Worm (Caenorhabditis elegans): ENCODE data around the gene F43B10.1.

Gene F43B10.1

DNA sequence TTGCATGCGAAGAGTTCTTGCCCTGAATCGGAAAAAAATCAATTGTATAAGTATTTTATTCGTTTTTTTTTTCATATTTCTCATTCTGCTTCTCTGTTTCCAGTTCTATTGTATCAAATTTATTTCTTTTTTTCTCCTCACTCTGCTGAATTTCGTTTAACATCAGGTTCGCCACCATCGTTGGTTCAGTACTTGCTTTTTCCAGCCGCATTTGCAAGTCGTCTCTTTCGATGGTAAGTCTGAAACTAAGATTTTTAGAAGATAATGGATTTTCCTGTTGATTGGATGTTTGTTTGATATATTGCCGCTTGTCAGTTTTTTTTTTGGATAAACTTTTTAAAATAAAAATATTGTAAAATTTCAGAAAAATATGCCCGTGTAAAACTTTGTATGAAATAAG is 55.5 kb downstream of the F43B10.1 start:
- TF ChIP-seq aly-1 (tag; optimal IDR thresholded peaks at IDR 0.05), result no peak
- no peak for TF ChIP-seq tra-4 (tag; optimal IDR thresholded peaks at IDR 0.05)
- TF ChIP-seq ama-1 (optimal IDR thresholded peaks at IDR 0.05), result no peak
- TF ChIP-seq F13C5.2 (tag; optimal IDR thresholded peaks at IDR 0.05), result no peak
- TF ChIP-seq ceh-13 (GFP tag; optimal IDR thresholded peaks at IDR 0.05), result no peak
- TF ChIP-seq flt-1 (GFP tag; IDR thresholded peaks at IDR 0.05), result no peak
- TF ChIP-seq hmg-4 (GFP tag; optimal IDR thresholded peaks at IDR 0.05), result no peak
- TF ChIP-seq tbx-11 (GFP tag; IDR thresholded peaks at IDR 0.05), result no peak
- no peak for TF ChIP-seq B0310.2 (tag; optimal IDR thresholded peaks at IDR 0.05)
- TF ChIP-seq scrt-1 (GFP tag; IDR thresholded peaks at IDR 0.05), result no peak
- TF ChIP-seq ceh-36 (tag; optimal IDR thresholded peaks at IDR 0.05), result no peak
- TF ChIP-seq ets-7 (tag; optimal IDR thresholded peaks at IDR 0.05), result no peak
- TF ChIP-seq tbx-37 (GFP tag; conservative IDR thresholded peaks at IDR 0.05), result no peak

DNA sequence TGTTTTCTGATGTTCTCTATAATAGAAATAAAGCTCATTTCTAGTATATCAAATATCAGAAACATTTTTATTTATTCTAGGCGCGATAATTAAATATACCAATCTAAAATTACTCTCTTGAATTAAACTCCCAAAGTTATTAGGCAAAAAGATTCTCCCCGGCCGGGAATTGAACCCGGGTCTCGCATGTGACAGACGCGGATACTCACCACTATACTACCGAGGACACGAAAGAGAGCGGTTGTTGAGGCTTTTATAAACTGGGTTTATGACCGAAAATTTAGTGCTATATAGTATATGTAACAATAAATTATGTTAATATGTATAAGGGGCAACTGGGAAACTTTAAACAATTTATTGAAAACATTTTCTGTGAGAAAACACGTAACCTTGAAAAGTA is 58.1 kb downstream of the F43B10.1 start:
- TF ChIP-seq ceh-36 (tag; optimal IDR thresholded peaks at IDR 0.05), result peak; percentile 78
- TF ChIP-seq ets-7 (tag; optimal IDR thresholded peaks at IDR 0.05), result no peak
- peak; percentile 70; the same call in 1 of the 2 replicates for TF ChIP-seq scrt-1 (GFP tag; IDR thresholded peaks at IDR 0.05)
- TF ChIP-seq flt-1 (GFP tag; IDR thresholded peaks at IDR 0.05), result peak; percentile 74
- TF ChIP-seq hmg-4 (GFP tag; optimal IDR thresholded peaks at IDR 0.05), result peak; percentile 65
- TF ChIP-seq B0310.2 (tag; optimal IDR thresholded peaks at IDR 0.05), result peak; percentile 77
- TF ChIP-seq hnd-1 (tag; optimal IDR thresholded peaks at IDR 0.05), result peak; percentile 48
- peak; percentile 45 for TF ChIP-seq ceh-13 (GFP tag; optimal IDR thresholded peaks at IDR 0.05)
- TF ChIP-seq tbx-37 (GFP tag; conservative IDR thresholded peaks at IDR 0.05), result peak; percentile 83
- no peak for TF ChIP-seq ama-1 (optimal IDR thresholded peaks at IDR 0.05)
- peak; percentile 83 for TF ChIP-seq pes-1 (GFP tag; IDR thresholded peaks at IDR 0.05)
- peak; percentile 6 for TF ChIP-seq hmbx-1 (tag; optimal IDR thresholded peaks at IDR 0.05)
- TF ChIP-seq aly-1 (tag; optimal IDR thresholded peaks at IDR 0.05), result no peak
- TF ChIP-seq sea-1 (GFP tag; conservative IDR thresholded peaks at IDR 0.05), result peak; percentile 62; the same call in 1 of the 2 replicates
- TF ChIP-seq tbx-11 (GFP tag; IDR thresholded peaks at IDR 0.05), result peak; percentile 77
- peak; percentile 86 for TF ChIP-seq F13C5.2 (tag; optimal IDR thresholded peaks at IDR 0.05)
- TF ChIP-seq tra-4 (tag; optimal IDR thresholded peaks at IDR 0.05), result no peak

DNA sequence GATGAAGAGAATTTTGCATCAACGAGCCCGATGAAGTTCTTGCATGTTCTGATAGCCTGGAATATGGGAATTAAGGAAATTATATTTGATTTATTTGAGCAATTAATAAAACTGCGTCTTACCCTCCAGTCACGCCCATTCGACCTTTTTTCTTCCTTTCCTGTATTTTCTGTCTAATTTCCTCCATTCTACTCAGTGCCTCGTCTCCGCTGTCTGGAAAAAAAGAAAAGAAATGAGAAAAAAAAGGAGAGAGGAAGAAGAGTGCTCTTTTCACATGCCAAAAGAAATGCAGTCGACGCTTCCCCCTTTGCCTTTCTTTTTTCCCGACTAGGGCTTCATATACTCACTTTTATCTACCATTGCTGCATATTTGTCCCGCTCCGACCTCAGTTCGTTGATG is 58.5 kb downstream of the F43B10.1 start:
- TF ChIP-seq ceh-36 (tag; optimal IDR thresholded peaks at IDR 0.05), result no peak
- no peak for TF ChIP-seq tra-4 (tag; optimal IDR thresholded peaks at IDR 0.05)
- TF ChIP-seq tbx-37 (GFP tag; conservative IDR thresholded peaks at IDR 0.05), result no peak
- TF ChIP-seq flt-1 (GFP tag; IDR thresholded peaks at IDR 0.05), result no peak
- TF ChIP-seq ama-1 (optimal IDR thresholded peaks at IDR 0.05), result no peak
- TF ChIP-seq tbx-11 (GFP tag; IDR thresholded peaks at IDR 0.05), result no peak
- no peak for TF ChIP-seq ets-7 (tag; optimal IDR thresholded peaks at IDR 0.05)

DNA sequence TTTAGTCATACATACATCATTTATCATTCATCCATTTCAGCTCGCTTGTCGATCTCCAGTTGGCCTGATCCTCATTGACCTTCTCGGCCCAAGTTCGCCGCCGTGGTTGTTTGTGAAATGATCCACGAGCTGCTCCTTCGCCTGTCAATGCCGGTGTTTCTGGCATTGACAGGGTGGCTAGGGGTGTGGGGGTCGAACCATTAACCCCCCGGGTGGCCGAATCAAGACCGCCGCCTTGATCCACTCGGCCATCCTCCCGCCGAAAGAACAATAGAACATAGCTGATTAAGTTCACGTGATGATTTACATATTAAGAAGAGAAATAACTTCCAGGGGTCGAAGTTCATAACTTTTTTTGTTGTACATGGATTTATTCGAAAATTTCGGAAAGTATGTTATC is 60.2 kb downstream of the F43B10.1 start, which contains the start of gene F59C12.4:
TSS of gene F59C12.4 (minus strand) at position 166 of the 400 bp plus-strand sequence.
- TF ChIP-seq ceh-36 (tag; optimal IDR thresholded peaks at IDR 0.05) (peak; percentile 62), ama-1 (optimal IDR thresholded peaks at IDR 0.05) (no peak), tbx-37 (GFP tag; conservative IDR thresholded peaks at IDR 0.05) (no peak), F13C5.2 (tag; optimal IDR thresholded peaks at IDR 0.05) (peak; percentile 75), ceh-13 (GFP tag; optimal IDR thresholded peaks at IDR 0.05) (peak; percentile 43), pes-1 (GFP tag; IDR thresholded peaks at IDR 0.05) (peak; percentile 83), hmg-4 (GFP tag; optimal IDR thresholded peaks at IDR 0.05) (peak; percentile 89), hnd-1 (tag; optimal IDR thresholded peaks at IDR 0.05) (peak; percentile 45), tra-4 (tag; optimal IDR thresholded peaks at IDR 0.05) (peak; percentile 9), scrt-1 (GFP tag; IDR thresholded peaks at IDR 0.05) (peak; percentile 77), tbx-11 (GFP tag; IDR thresholded peaks at IDR 0.05) (peak; percentile 70; the same call in 1 of the 2 replicates), sea-1 (GFP tag; conservative IDR thresholded peaks at IDR 0.05) (peak; percentile 47; the same call in 1 of the 2 replicates), B0310.2 (tag; optimal IDR thresholded peaks at IDR 0.05) (no peak), flt-1 (GFP tag; IDR thresholded peaks at IDR 0.05) (peak; percentile 53), hmbx-1 (tag; optimal IDR thresholded peaks at IDR 0.05) (peak; percentile 15), aly-1 (tag; optimal IDR thresholded peaks at IDR 0.05) (peak; percentile 74)

DNA sequence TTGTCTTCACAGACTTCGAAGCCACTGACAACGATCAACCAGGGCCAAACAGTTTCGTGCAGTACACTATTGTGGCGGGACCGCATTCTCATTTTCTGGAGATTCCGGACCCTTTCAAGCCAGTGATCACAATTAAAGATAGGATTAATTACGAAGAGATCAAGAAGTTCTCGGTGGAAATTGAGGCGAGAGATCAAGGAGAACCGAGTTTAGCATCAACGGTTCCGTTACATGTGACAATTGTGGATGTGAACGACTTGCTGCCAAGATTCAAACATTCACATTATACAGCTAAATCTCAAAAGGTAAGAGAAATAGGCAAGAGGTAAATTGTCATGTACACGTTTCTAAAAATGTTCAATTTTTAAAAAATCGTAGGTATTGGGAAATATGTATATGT is 64.8 kb downstream of the F43B10.1 start:
- TF ChIP-seq pes-1 (GFP tag; IDR thresholded peaks at IDR 0.05) (no peak), flt-1 (GFP tag; IDR thresholded peaks at IDR 0.05) (no peak), ceh-36 (tag; optimal IDR thresholded peaks at IDR 0.05) (no peak), scrt-1 (GFP tag; IDR thresholded peaks at IDR 0.05) (no peak), hmg-4 (GFP tag; optimal IDR thresholded peaks at IDR 0.05) (no peak)

DNA sequence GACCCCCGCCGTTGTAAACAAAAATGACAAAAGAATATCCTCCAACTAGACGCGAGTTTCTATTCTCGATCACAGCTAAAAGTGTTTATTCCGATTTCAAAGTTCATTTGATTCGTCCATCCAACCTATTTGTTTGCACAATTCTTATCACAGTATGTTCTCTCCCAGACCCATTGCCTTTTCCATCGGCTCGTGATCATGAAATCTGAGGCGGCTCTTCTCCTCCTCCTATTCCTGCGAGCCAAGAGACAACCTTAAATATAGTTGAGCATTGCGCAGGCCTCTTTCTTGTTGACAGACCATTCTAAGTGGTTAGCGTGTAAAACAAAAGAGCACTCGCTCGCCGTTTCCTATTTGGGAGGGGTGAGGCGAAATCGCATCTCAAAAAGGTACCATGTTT is 65.7 kb downstream of the F43B10.1 start:
- TF ChIP-seq tra-4 (tag; optimal IDR thresholded peaks at IDR 0.05) (no peak), hmg-4 (GFP tag; optimal IDR thresholded peaks at IDR 0.05) (no peak), hnd-1 (tag; optimal IDR thresholded peaks at IDR 0.05) (no peak), aly-1 (tag; optimal IDR thresholded peaks at IDR 0.05) (no peak), scrt-1 (GFP tag; IDR thresholded peaks at IDR 0.05) (no peak), ceh-36 (tag; optimal IDR thresholded peaks at IDR 0.05) (no peak)

DNA sequence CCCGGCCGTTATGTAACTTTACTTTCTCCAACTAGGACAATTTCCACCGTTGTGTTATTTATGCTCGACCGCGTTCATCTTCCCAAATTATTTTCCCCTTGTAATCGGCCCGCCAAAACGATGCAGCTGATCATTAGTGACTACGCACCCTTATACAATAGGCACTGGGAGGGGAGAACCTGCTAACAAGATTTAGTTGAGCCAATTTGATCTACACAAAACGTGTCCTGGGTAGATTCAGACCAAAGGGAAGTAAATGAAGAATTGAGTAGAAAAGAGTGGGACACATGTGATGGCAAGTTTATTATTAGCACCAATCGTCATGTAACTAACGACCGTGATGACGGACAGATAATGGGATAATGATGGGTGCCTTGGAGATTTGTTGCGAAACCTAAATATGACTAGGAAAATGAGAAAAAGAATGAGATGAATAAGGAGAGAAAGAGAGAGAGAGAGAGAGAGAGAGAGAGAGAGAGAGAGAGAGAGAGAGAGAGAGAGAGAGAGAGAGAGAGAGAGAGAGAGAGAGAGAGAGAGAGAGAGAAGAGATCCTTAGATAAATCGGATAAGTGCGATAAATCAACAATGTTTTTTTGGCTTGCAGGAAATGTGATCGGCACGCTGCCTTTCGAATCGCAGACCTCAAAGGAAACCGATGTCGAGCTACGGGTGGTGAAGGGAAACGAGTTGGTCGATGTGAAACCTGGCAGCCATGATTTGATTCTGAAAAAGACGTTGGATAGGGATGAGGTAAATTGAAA is 66.9 kb downstream of the F43B10.1 start:
- TF ChIP-seq flt-1 (GFP tag; IDR thresholded peaks at IDR 0.05) (no peak), hmbx-1 (tag; optimal IDR thresholded peaks at IDR 0.05) (no peak), scrt-1 (GFP tag; IDR thresholded peaks at IDR 0.05) (no peak), pes-1 (GFP tag; IDR thresholded peaks at IDR 0.05) (no peak), tbx-11 (GFP tag; IDR thresholded peaks at IDR 0.05) (no peak), tra-4 (tag; optimal IDR thresholded peaks at IDR 0.05) (no peak), hmg-4 (GFP tag; optimal IDR thresholded peaks at IDR 0.05) (no peak), ets-7 (tag; optimal IDR thresholded peaks at IDR 0.05) (no peak), ceh-13 (GFP tag; optimal IDR thresholded peaks at IDR 0.05) (no peak), F13C5.2 (tag; optimal IDR thresholded peaks at IDR 0.05) (no peak), aly-1 (tag; optimal IDR thresholded peaks at IDR 0.05) (no peak), sea-1 (GFP tag; conservative IDR thresholded peaks at IDR 0.05) (no peak), tbx-37 (GFP tag; conservative IDR thresholded peaks at IDR 0.05) (no peak), hnd-1 (tag; optimal IDR thresholded peaks at IDR 0.05) (no peak), B0310.2 (tag; optimal IDR thresholded peaks at IDR 0.05) (no peak), ceh-36 (tag; optimal IDR thresholded peaks at IDR 0.05) (no peak)
